Worm (Caenorhabditis elegans) whole organism, L3 larva: ENCODE results near the gene pqn-63.

ENCODE experiments used
- ceh-82 ChIP-seq: fragments of 150-350 bp; optimal IDR thresholded peaks from 2 replicates; lab custom pipeline; 2014; ENCODE audit warnings: missing biosample characterization, missing genetic modification characterization
- ceh-9 ChIP-seq: sonication (generic microtip); optimal IDR thresholded peaks from 2 replicates; lab custom pipeline; 2018; ENCODE audit warnings: missing biosample characterization, missing genetic modification characterization
- fkh-2 ChIP-seq: fragments of 150-350 bp; optimal IDR thresholded peaks from 2 replicates; lab custom pipeline; 2014; ENCODE audit warnings: missing biosample characterization, missing genetic modification reagents, missing genetic modification characterization
- lin-15B ChIP-seq: fragments of 150-350 bp; optimal IDR thresholded peaks from 2 replicates; lab custom pipeline; 2014; ENCODE audit warnings: missing biosample characterization, missing genetic modification characterization
- nhr-77 ChIP-seq: fragments of 150-350 bp; optimal IDR thresholded peaks from 2 replicates; lab custom pipeline; 2014; ENCODE audit warnings: missing biosample characterization, missing genetic modification characterization
- sea-2 ChIP-seq: fragments of 150-350 bp; sonication (generic microtip); optimal IDR thresholded peaks from 4 replicates; lab custom pipeline; 2014; ENCODE audit warnings: missing biosample characterization, missing genetic modification reagents, missing genetic modification characterization
- skn-1 ChIP-seq: fragments of 150-350 bp; optimal IDR thresholded peaks from 2 replicates; lab custom pipeline; 2014; ENCODE audit warnings: missing biosample characterization, missing genetic modification characterization
- unc-62 ChIP-seq: fragments of 150-350 bp; sonication (generic microtip); optimal IDR thresholded peaks from 4 replicates; lab custom pipeline; 2014; ENCODE audit warnings: missing biosample characterization, missing genetic modification reagents, missing genetic modification characterization

ce11 chrV:9571673-9572072, 44.2 kb upstream of the pqn-63 start:
- TF ChIP-seq ceh-82 (no peak), ceh-9 (tag; lab: Kevin White, UChicago) (no peak), sea-2 (GFP tag; lab: Kevin White, UChicago) (no peak), skn-1 (tag; lab: Kevin White, UChicago) (no peak), nhr-77 (no peak), fkh-2 (tag; lab: Kevin White, UChicago) (no peak), unc-62 (GFP tag; lab: Kevin White, UChicago) (no peak), lin-15B (tag; lab: Kevin White, UChicago) (no peak)
